Fruit fly (Drosophila melanogaster) whole organism, embryonic: ENCODE data around the gene crq.

Experiments used
- Antp ChIP-seq: fragments of 200-800 bp; sonication (Bioruptor generic); optimal IDR thresholded peaks from 3 replicates; lab custom pipeline; 2016; ENCODE audit warnings: missing biosample characterization, missing genetic modification characterization
- Atf-2 ChIP-seq: fragments of 200-800 bp; sonication (Bioruptor generic); optimal IDR thresholded peaks from 2 replicates; lab custom pipeline; 2016; ENCODE audit warnings: missing biosample characterization, missing genetic modification characterization
- Bteb2 ChIP-seq: fragments of 200-800 bp; sonication (Bioruptor generic); optimal IDR thresholded peaks from 2 replicates; lab custom pipeline; 2016; ENCODE audit warnings: missing biosample characterization, missing genetic modification characterization
- C15 ChIP-seq: fragments of 200-800 bp; sonication (Bioruptor generic); IDR thresholded peaks from 3 replicates; pipeline ENCODE4 v1.3.6; 2022; ENCODE audit warnings: missing biosample characterization, missing genetic modification characterization
- CG10321 ChIP-seq: fragments of 200-800 bp; sonication (Bioruptor generic); IDR thresholded peaks from 2 replicates; pipeline ENCODE4 v1.3.6; 2022; ENCODE audit warnings: missing biosample characterization, missing genetic modification characterization
- CG10431 ChIP-seq: fragments of 200-800 bp; sonication (Bioruptor generic); optimal IDR thresholded peaks from 3 replicates; lab custom pipeline; 2018; ENCODE audit warnings: missing biosample characterization, mild to moderate bottlenecking, missing genetic modification characterization
- CG11695 ChIP-seq: fragments of 200-800 bp; sonication (Bioruptor generic); IDR thresholded peaks from 3 replicates; pipeline ENCODE4 v1.3.6; 2022; ENCODE audit warnings: missing biosample characterization, missing genetic modification characterization
- CG11696 ChIP-seq: fragments of 200-800 bp; sonication (Bioruptor generic); IDR thresholded peaks from 2 replicates; pipeline ENCODE4 v1.3.6; 2022; ENCODE audit warnings: missing biosample characterization, missing genetic modification characterization
- CG1529 ChIP-seq: fragments of 200-800 bp; sonication (Bioruptor generic); optimal IDR thresholded peaks from 3 replicates; lab custom pipeline; 2018; ENCODE audit warnings: missing biosample characterization, missing genetic modification characterization
- CG16863 ChIP-seq: fragments of 200-800 bp; sonication (Bioruptor generic); optimal IDR thresholded peaks from 3 replicates; lab custom pipeline; 2016; ENCODE audit warnings: missing biosample characterization, missing genetic modification characterization
- CG17612 ChIP-seq: fragments of 200-800 bp; sonication (Bioruptor generic); IDR thresholded peaks from 2 replicates; pipeline ENCODE4 v1.3.6; 2022; ENCODE audit warnings: missing biosample characterization, missing genetic modification characterization
- CG2889 ChIP-seq: fragments of 200-800 bp; sonication (Bioruptor generic); IDR thresholded peaks from 3 replicates; pipeline ENCODE4 v1.3.6; 2022; ENCODE audit warnings: missing biosample characterization, missing genetic modification characterization
- CG33557 ChIP-seq: fragments of 200-800 bp; sonication (Bioruptor generic); optimal IDR thresholded peaks from 2 replicates; lab custom pipeline; 2019; ENCODE audit warnings: missing biosample characterization, mild to moderate bottlenecking, missing genetic modification characterization, moderate library complexity
- CG3847 ChIP-seq: fragments of 200-800 bp; sonication (Bioruptor generic); IDR thresholded peaks from 2 replicates; pipeline ENCODE4 v1.3.6; 2022; ENCODE audit warnings: missing biosample characterization, missing genetic modification characterization
- CG5245 ChIP-seq: fragments of 200-800 bp; sonication (Bioruptor generic); optimal IDR thresholded peaks from 3 replicates; lab custom pipeline; 2016; ENCODE audit warnings: missing biosample characterization, missing genetic modification characterization
- CG6175 ChIP-seq: fragments of 200-800 bp; sonication (Bioruptor generic); IDR thresholded peaks from 3 replicates; pipeline ENCODE4 v1.3.6; 2022; ENCODE audit warnings: missing biosample characterization, missing genetic modification characterization
- CG6654 ChIP-seq: fragments of 200-800 bp; sonication (Bioruptor generic); optimal IDR thresholded peaks from 2 replicates; lab custom pipeline; 2017; ENCODE audit warnings: missing biosample characterization, mild to moderate bottlenecking, missing genetic modification characterization
- CG6791 ChIP-seq: fragments of 200-800 bp; sonication (Bioruptor generic); IDR thresholded peaks from 3 replicates; pipeline ENCODE4 v1.3.6; 2022; ENCODE audit warnings: missing biosample characterization, missing genetic modification characterization; ENCODE audit not compliant: partially characterized antibody
- CG7987 ChIP-seq: fragments of 200-800 bp; sonication (Bioruptor generic); optimal IDR thresholded peaks from 2 replicates; lab custom pipeline; 2018; ENCODE audit warnings: missing biosample characterization, mild to moderate bottlenecking, missing genetic modification characterization, moderate library complexity
- CG8388 ChIP-seq: fragments of 200-800 bp; sonication (Bioruptor generic); optimal IDR thresholded peaks from 2 replicates; lab custom pipeline; 2019; ENCODE audit warnings: missing biosample characterization, mild to moderate bottlenecking, missing genetic modification characterization, moderate library complexity
- CG8765 ChIP-seq: fragments of 200-800 bp; sonication (Bioruptor generic); IDR thresholded peaks from 2 replicates; pipeline ENCODE4 v1.3.6; 2022; ENCODE audit warnings: missing biosample characterization, missing genetic modification characterization
- Dad ChIP-seq: fragments of 200-800 bp; sonication (Bioruptor generic); optimal IDR thresholded peaks from 3 replicates; lab custom pipeline; 2016; ENCODE audit warnings: missing biosample characterization, missing genetic modification characterization
- Dref ChIP-seq: fragments of 200-800 bp; sonication (Bioruptor generic); IDR thresholded peaks from 2 replicates; pipeline ENCODE4 v1.3.6; 2022; ENCODE audit warnings: missing biosample characterization, missing genetic modification characterization
- H2.0 ChIP-seq: fragments of 200-800 bp; sonication (Bioruptor generic); IDR thresholded peaks from 2 replicates; pipeline ENCODE4 v1.3.6; 2022; ENCODE audit warnings: missing biosample characterization, missing genetic modification characterization
- Hr51 ChIP-seq, 2 experiments: fragments of 200-800 bp; sonication (Bioruptor generic); optimal IDR thresholded peaks; 2 replicates in 1 of 2; 3 replicates in 1 of 2; lab custom pipeline; 2016 to 2018; ENCODE audit warnings: missing biosample characterization in 2 of 2, missing genetic modification characterization in 2 of 2, mild to moderate bottlenecking in 1 of 2, moderate library complexity in 1 of 2
- Myb ChIP-seq: fragments of 200-800 bp; sonication (Bioruptor generic); optimal IDR thresholded peaks from 2 replicates; lab custom pipeline; 2016; ENCODE audit warnings: missing biosample characterization, missing genetic modification characterization
- Nf-YA ChIP-seq: fragments of 200-800 bp; sonication (Bioruptor generic); IDR thresholded peaks from 2 replicates; pipeline ENCODE4 v1.3.6; 2022; ENCODE audit warnings: missing biosample characterization, missing genetic modification characterization
- Optix ChIP-seq: fragments of 200-800 bp; sonication (Bioruptor generic); IDR thresholded peaks from 3 replicates; pipeline ENCODE4 v1.3.6; 2022; ENCODE audit warnings: missing biosample characterization, missing genetic modification characterization
- Sry-δ ChIP-seq: fragments of 200-800 bp; sonication (Bioruptor generic); optimal IDR thresholded peaks from 2 replicates; lab custom pipeline; 2016; ENCODE audit warnings: missing biosample characterization, missing genetic modification characterization
- Ssrp ChIP-seq: fragments of 200-800 bp; sonication (Bioruptor generic); optimal IDR thresholded peaks from 2 replicates; lab custom pipeline; 2018; ENCODE audit warnings: missing biosample characterization, mild to moderate bottlenecking, missing genetic modification characterization, moderate library complexity
- amos ChIP-seq: fragments of 200-800 bp; sonication (Bioruptor generic); IDR thresholded peaks from 2 replicates; pipeline ENCODE4 v1.3.6; 2022; ENCODE audit warnings: missing biosample characterization, missing genetic modification characterization; ENCODE audit not compliant: partially characterized antibody
- ara ChIP-seq: fragments of 200-800 bp; sonication (Bioruptor generic); IDR thresholded peaks from 2 replicates; pipeline ENCODE4 v1.3.6; 2022; ENCODE audit warnings: missing biosample characterization, missing genetic modification characterization
- br ChIP-seq: fragments of >200 bp; optimal IDR thresholded peaks from 2 replicates; lab custom pipeline; 2017
- cato ChIP-seq: fragments of 200-800 bp; sonication (Bioruptor generic); optimal IDR thresholded peaks from 2 replicates; lab custom pipeline; 2016; ENCODE audit warnings: missing biosample characterization, missing genetic modification characterization, borderline replicate concordance
- crol ChIP-seq: fragments of 200-800 bp; sonication (Bioruptor generic); IDR thresholded peaks from 2 replicates; pipeline ENCODE4 v1.3.6; 2022; ENCODE audit warnings: missing biosample characterization, missing genetic modification characterization
- cwo ChIP-seq: fragments of 200-800 bp; sonication (Bioruptor generic); optimal IDR thresholded peaks from 3 replicates; lab custom pipeline; 2017; ENCODE audit warnings: missing biosample characterization, missing genetic modification characterization, mild to moderate bottlenecking, moderate library complexity, missing genetic modification reagents
- dan ChIP-seq: fragments of 200-800 bp; sonication (Bioruptor generic); IDR thresholded peaks from 2 replicates; pipeline ENCODE4 v1.3.6; 2022; ENCODE audit warnings: missing biosample characterization, missing genetic modification characterization
- disco-r ChIP-seq: fragments of 200-800 bp; sonication (Bioruptor generic); optimal IDR thresholded peaks from 2 replicates; lab custom pipeline; 2016; ENCODE audit warnings: missing biosample characterization, missing genetic modification characterization
- eyg ChIP-seq: fragments of 200-800 bp; sonication (Bioruptor generic); optimal IDR thresholded peaks from 3 replicates; lab custom pipeline; 2016; ENCODE audit warnings: missing biosample characterization, missing genetic modification characterization
- grn ChIP-seq: fragments of 200-800 bp; sonication (Bioruptor generic); optimal IDR thresholded peaks from 3 replicates; lab custom pipeline; 2017; ENCODE audit warnings: missing biosample characterization, missing genetic modification characterization
- gsb-n ChIP-seq: fragments of 200-800 bp; sonication (Bioruptor generic); optimal IDR thresholded peaks from 3 replicates; lab custom pipeline; 2018; ENCODE audit warnings: missing biosample characterization, mild to moderate bottlenecking, missing genetic modification characterization
- hth ChIP-seq: fragments of >200 bp; optimal IDR thresholded peaks from 2 replicates; lab custom pipeline; 2017; ENCODE audit warnings: inconsistent platforms
- luna ChIP-seq: fragments of 200-800 bp; sonication (Bioruptor generic); optimal IDR thresholded peaks from 2 replicates; lab custom pipeline; 2016; ENCODE audit warnings: missing biosample characterization, missing genetic modification characterization
- mirr ChIP-seq: fragments of 200-800 bp; sonication (Bioruptor generic); optimal IDR thresholded peaks from 3 replicates; lab custom pipeline; 2018; ENCODE audit warnings: missing biosample characterization, mild to moderate bottlenecking, missing genetic modification characterization
- otp ChIP-seq: fragments of 200-800 bp; sonication (Bioruptor generic); IDR thresholded peaks from 3 replicates; pipeline ENCODE4, ENCODE4 v1.3.6; 2022; ENCODE audit warnings: missing biosample characterization, missing genetic modification characterization
- prd ChIP-seq, 3 experiments: fragments of >200 bp in 2 of 3; fragments of 200-800 bp in 1 of 3; sonication (Bioruptor generic) in 1 of 3; optimal IDR thresholded peaks in 2 of 3; IDR thresholded peaks in 1 of 3; 2 replicates in 2 of 3; 3 replicates in 1 of 3; pipeline versions ENCODE4 v1.3.6 to Lab custom; 2017 to 2022; ENCODE audit warnings: missing biosample characterization in 1 of 3, missing genetic modification characterization in 1 of 3
- pros ChIP-seq: fragments of 200-800 bp; sonication (Bioruptor generic); optimal IDR thresholded peaks from 3 replicates; lab custom pipeline; 2019; ENCODE audit warnings: missing biosample characterization, mild to moderate bottlenecking, missing genetic modification characterization, moderate library complexity
- tna ChIP-seq: fragments of 200-800 bp; sonication (Bioruptor generic); IDR thresholded peaks from 2 replicates; pipeline ENCODE4 v1.3.6; 2022; ENCODE audit warnings: missing biosample characterization, missing genetic modification characterization; ENCODE audit not compliant: partially characterized antibody
- trh ChIP-seq: fragments of 200-800 bp; sonication (Bioruptor generic); optimal IDR thresholded peaks from 2 replicates; lab custom pipeline; 2016; ENCODE audit warnings: missing biosample characterization, missing genetic modification characterization
- twi ChIP-seq: fragments of 200-800 bp; optimal IDR thresholded peaks from 2 replicates; lab custom pipeline; 2019; ENCODE audit warnings: missing biosample characterization, mild to moderate bottlenecking, missing genetic modification characterization, moderate library complexity

Gene crq

DNA sequence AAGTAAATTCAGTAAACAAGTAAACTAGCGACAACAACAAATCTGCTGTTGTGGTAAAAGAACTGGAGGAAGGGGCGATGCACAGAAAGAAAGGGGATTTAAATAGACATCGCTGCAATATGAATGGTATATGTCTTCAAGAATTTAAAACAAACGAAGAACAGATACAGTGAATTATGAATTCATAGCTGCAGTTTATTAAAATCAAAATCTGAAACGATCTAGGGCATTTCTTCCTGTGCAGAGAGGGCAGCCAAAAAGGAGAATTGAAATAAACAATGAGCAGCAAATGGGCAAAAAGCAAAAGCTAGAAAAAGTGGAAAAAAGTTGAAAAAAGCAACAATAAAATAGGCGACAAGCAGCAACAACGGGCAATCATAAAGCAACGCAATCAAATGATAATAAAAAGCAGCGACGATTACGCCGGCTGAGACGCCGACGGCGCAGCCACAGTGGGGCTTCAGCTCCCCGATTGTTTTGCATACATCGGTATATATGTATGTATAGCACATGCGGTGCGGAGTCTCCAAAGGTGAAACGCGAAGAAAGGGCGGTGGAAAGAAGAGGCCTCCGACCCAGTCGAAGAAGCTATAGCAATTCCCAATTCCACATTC is 16.0 kb upstream of the crq start (continued):
- TF ChIP-seq dan (GFP tag; lab: Robert Waterston, UW) = no peak
- no peak for TF ChIP-seq CG10431
- peak; percentile 75 for TF ChIP-seq H2.0
- peak; percentile 79 for TF ChIP-seq CG16863 (GFP tag; lab: Kevin White, UChicago)
- TF ChIP-seq CG11696 (GFP tag; lab: Robert Waterston, UW) = peak; percentile 60
- peak; percentile 66 for TF ChIP-seq CG11695 (GFP tag; lab: Robert Waterston, UW)
- peak; percentile 53; the same call in 1 of the 2 replicates for TF ChIP-seq CG10321
- TF ChIP-seq CG8388 (GFP tag; lab: Kevin White, UChicago) = peak; percentile 68
- peak; percentile 39 for TF ChIP-seq cato (GFP tag; lab: Kevin White, UChicago)
- peak; percentile 37 for TF ChIP-seq CG6654 (GFP tag; lab: Kevin White, UChicago)
- TF ChIP-seq trh = peak; percentile 15
- peak; percentile 81 for TF ChIP-seq eyg
- TF ChIP-seq Sry-δ (GFP tag; lab: Kevin White, UChicago) = peak; percentile 15
- TF ChIP-seq cwo = peak; percentile 56
- TF ChIP-seq CG3847 = peak; percentile 46; the same call in 1 of the 2 replicates
- TF ChIP-seq CG5245 (GFP tag; lab: Kevin White, UChicago) = peak; percentile 75
- no peak for TF ChIP-seq tna (GFP tag; lab: Robert Waterston, UW)
- TF ChIP-seq otp (GFP tag; lab: Robert Waterston, UW) = peak; percentile 70; the same call in 2 of the 3 replicates
- TF ChIP-seq CG8765 = peak; percentile 53; the same call in 1 of the 2 replicates
- peak; percentile 55; the same call in 1 of the 2 replicates for TF ChIP-seq ara (GFP tag; lab: Robert Waterston, UW)
- TF ChIP-seq prd (optimal IDR thresholded peaks at IDR 0.05; lab: Kevin White, UChicago) = no peak
- TF ChIP-seq prd (GFP tag; IDR thresholded peaks at IDR 0.05; lab: Robert Waterston, UW) = peak; percentile 82
- TF ChIP-seq twi (tag; lab: Kevin White, UChicago) = no peak
- TF ChIP-seq CG7987 (GFP tag; lab: Kevin White, UChicago) = peak; percentile 17
- peak; percentile 76 for TF ChIP-seq Ssrp (tag; lab: Kevin White, UChicago)
- TF ChIP-seq luna (GFP tag; lab: Kevin White, UChicago) = peak; percentile 44
- TF ChIP-seq C15 (GFP tag; lab: Robert Waterston, UW) = 0 out of 3 replicates have a peak, but pooled peaks have one; percentile 36
- TF ChIP-seq amos = no peak
- TF ChIP-seq CG33557 (GFP tag; lab: Kevin White, UChicago) = no peak
- TF ChIP-seq gsb-n = peak; percentile 60
- no peak for TF ChIP-seq disco-r (GFP tag; lab: Kevin White, UChicago)
- TF ChIP-seq pros (GFP tag; lab: Kevin White, UChicago) = peak; percentile 89
- TF ChIP-seq Myb = peak; percentile 66
- peak; percentile 39 to 82 for TF ChIP-seq Hr51 (GFP tag; optimal IDR thresholded peaks at IDR 0.05; lab: Kevin White, UChicago)
- TF ChIP-seq CG1529 (GFP tag; lab: Kevin White, UChicago) = peak; percentile 80
- TF ChIP-seq hth (lab: Kevin White, UChicago) = no peak
- TF ChIP-seq crol (GFP tag; lab: Robert Waterston, UW) = 0 out of 2 replicates have a peak, but pooled peaks have one; percentile 12
- TF ChIP-seq CG6791 (GFP tag; lab: Robert Waterston, UW) = no peak
- peak; percentile 45; the same call in 1 of the 3 replicates for TF ChIP-seq CG2889 (GFP tag; lab: Robert Waterston, UW)
- no peak for TF ChIP-seq Dref
- peak; percentile 41 for TF ChIP-seq mirr (GFP tag; lab: Kevin White, UChicago)
- TF ChIP-seq CG6175 (GFP tag; lab: Robert Waterston, UW) = no peak
- TF ChIP-seq br (lab: Kevin White, UChicago) = no peak
- peak; percentile 72 for TF ChIP-seq Optix
- peak; percentile 57 for TF ChIP-seq Dad (GFP tag; lab: Kevin White, UChicago)
- no peak for TF ChIP-seq grn (GFP tag; lab: Kevin White, UChicago)
- peak; percentile 51; the same call in 1 of the 2 replicates for TF ChIP-seq Nf-YA (GFP tag; lab: Robert Waterston, UW)
- peak; percentile 68 for TF ChIP-seq Antp
- peak; percentile 62 for TF ChIP-seq Bteb2
- peak; percentile 44 for TF ChIP-seq Atf-2 (GFP tag; lab: Kevin White, UChicago)
- TF ChIP-seq CG17612 (GFP tag; lab: Robert Waterston, UW) = peak; percentile 63
